Fruit fly (Drosophila melanogaster) whole organism, embryonic: ENCODE results near the gene CG11980.
A peak's percentile ranks its signal among the peaks of the same experiment; 100 is the strongest.

ENCODE experiments used
- Adf1 ChIP-seq: fragments of 200-800 bp; sonication (Bioruptor generic); IDR thresholded peaks from 2 replicates; pipeline ENCODE4 v1.3.6; 2022; ENCODE audit warnings: missing biosample characterization, missing genetic modification characterization
- Aef1 ChIP-seq: fragments of 200-800 bp; sonication (Bioruptor generic); IDR thresholded peaks from 3 replicates; pipeline ENCODE4 v1.3.6; 2022; ENCODE audit warnings: missing biosample characterization, missing genetic modification characterization
- Bdp1 ChIP-seq: fragments of 200-800 bp; sonication (Bioruptor generic); optimal IDR thresholded peaks from 3 replicates; lab custom pipeline; 2016; ENCODE audit warnings: missing biosample characterization, missing genetic modification characterization
- CG10267 ChIP-seq: fragments of 200-800 bp; sonication (Bioruptor generic); optimal IDR thresholded peaks from 2 replicates; lab custom pipeline; 2018; ENCODE audit warnings: missing biosample characterization, mild to moderate bottlenecking, missing genetic modification characterization, moderate library complexity
- CG11456 ChIP-seq: fragments of 200-800 bp; sonication (Bioruptor generic); IDR thresholded peaks from 3 replicates; pipeline ENCODE4 v1.3.6; 2022; ENCODE audit warnings: missing biosample characterization, missing genetic modification characterization
- CG12155 ChIP-seq: fragments of 200-800 bp; sonication (Bioruptor generic); optimal IDR thresholded peaks from 3 replicates; lab custom pipeline; 2016; ENCODE audit warnings: missing biosample characterization, missing genetic modification characterization
- CG12659 ChIP-seq: fragments of 200-800 bp; sonication (Bioruptor generic); optimal IDR thresholded peaks from 3 replicates; lab custom pipeline; 2017; ENCODE audit warnings: mild to moderate bottlenecking, missing biosample characterization, missing genetic modification reagents, missing genetic modification characterization
- CG14965 ChIP-seq: fragments of 200-800 bp; sonication (Bioruptor generic); optimal IDR thresholded peaks from 2 replicates; lab custom pipeline; 2016; ENCODE audit warnings: missing biosample characterization, missing genetic modification characterization, borderline replicate concordance
- CG18011 ChIP-seq: fragments of 200-800 bp; sonication (Bioruptor generic); optimal IDR thresholded peaks from 2 replicates; lab custom pipeline; 2017; ENCODE audit warnings: missing biosample characterization, missing genetic modification characterization, mild to moderate bottlenecking, moderate library complexity, missing genotype
- CG2120 ChIP-seq: fragments of 200-800 bp; sonication (Bioruptor generic); optimal IDR thresholded peaks from 3 replicates; lab custom pipeline; 2016; ENCODE audit warnings: missing biosample characterization, missing genetic modification characterization
- CG2712 ChIP-seq: fragments of 200-800 bp; optimal IDR thresholded peaks from 3 replicates; lab custom pipeline; 2019; ENCODE audit warnings: missing biosample characterization, mild to moderate bottlenecking, missing genetic modification characterization, moderate library complexity
- CG2889 ChIP-seq: fragments of 200-800 bp; sonication (Bioruptor generic); IDR thresholded peaks from 3 replicates; pipeline ENCODE4 v1.3.6; 2022; ENCODE audit warnings: missing biosample characterization, missing genetic modification characterization
- CG31365 ChIP-seq: fragments of 200-800 bp; sonication (Bioruptor generic); optimal IDR thresholded peaks from 2 replicates; lab custom pipeline; 2018; ENCODE audit warnings: missing biosample characterization, mild to moderate bottlenecking, missing genetic modification characterization
- CG3163 ChIP-seq: fragments of 200-800 bp; sonication (Bioruptor generic); optimal IDR thresholded peaks from 3 replicates; lab custom pipeline; 2016; ENCODE audit warnings: missing biosample characterization, missing genetic modification characterization
- CG33213 ChIP-seq: fragments of 200-800 bp; sonication (Bioruptor generic); optimal IDR thresholded peaks from 3 replicates; lab custom pipeline; 2016; ENCODE audit warnings: missing biosample characterization, missing genetic modification characterization
- CG34224 ChIP-seq: fragments of 200-800 bp; sonication (Bioruptor generic); IDR thresholded peaks from 3 replicates; pipeline ENCODE4 v1.3.6; 2022; ENCODE audit warnings: missing biosample characterization, missing genetic modification characterization; ENCODE audit not compliant: partially characterized antibody
- CG34376 ChIP-seq: fragments of 200-800 bp; sonication (Bioruptor generic); optimal IDR thresholded peaks from 2 replicates; lab custom pipeline; 2018; ENCODE audit warnings: missing biosample characterization, mild to moderate bottlenecking, missing genetic modification characterization
- CG4617 ChIP-seq: fragments of 200-800 bp; sonication (Bioruptor generic); optimal IDR thresholded peaks from 3 replicates; lab custom pipeline; 2016; ENCODE audit warnings: missing biosample characterization, missing genetic modification characterization, borderline replicate concordance
- CG4730 ChIP-seq: fragments of 200-800 bp; sonication (Bioruptor generic); IDR thresholded peaks from 2 replicates; pipeline ENCODE4 v1.3.6; 2022; ENCODE audit warnings: missing biosample characterization, missing genetic modification characterization
- CG6813 ChIP-seq: fragments of 200-800 bp; sonication (Bioruptor generic); optimal IDR thresholded peaks from 2 replicates; lab custom pipeline; 2017; ENCODE audit warnings: missing biosample characterization, missing genetic modification characterization, mild to moderate bottlenecking, moderate library complexity, missing genetic modification reagents
- CG8089 ChIP-seq: fragments of 200-800 bp; sonication (Bioruptor generic); optimal IDR thresholded peaks from 3 replicates; lab custom pipeline; 2016; ENCODE audit warnings: missing biosample characterization, missing genetic modification characterization
- CG8924 ChIP-seq: fragments of 200-800 bp; optimal IDR thresholded peaks from 3 replicates; lab custom pipeline; 2019; ENCODE audit warnings: missing biosample characterization, mild to moderate bottlenecking, missing genetic modification characterization, moderate library complexity
- CG9727 ChIP-seq: fragments of 200-800 bp; sonication (Bioruptor generic); optimal IDR thresholded peaks from 3 replicates; lab custom pipeline; 2017; ENCODE audit warnings: missing biosample characterization, mild to moderate bottlenecking, missing genetic modification characterization
- CTCF ChIP-seq: fragments of 200-800 bp; sonication (Bioruptor generic); optimal IDR thresholded peaks from 2 replicates; lab custom pipeline; 2017; ENCODE audit warnings: missing biosample characterization, mild to moderate bottlenecking, missing genetic modification characterization, moderate library complexity
- Chrac-16 ChIP-seq: fragments of 200-800 bp; sonication (Bioruptor generic); optimal IDR thresholded peaks from 3 replicates; lab custom pipeline; 2016; ENCODE audit warnings: missing biosample characterization, missing genetic modification characterization
- E2f2 ChIP-seq: fragments of 200-800 bp; sonication (Bioruptor generic); IDR thresholded peaks from 2 replicates; pipeline ENCODE4 v1.3.6; 2022; ENCODE audit warnings: missing biosample characterization, missing genetic modification characterization
- GATAe ChIP-seq: fragments of 200-800 bp; sonication (Bioruptor generic); conservative IDR thresholded peaks from 2 replicates; pipeline ENCODE4 v1.3.6; 2022; ENCODE audit warnings: missing biosample characterization, missing genetic modification characterization
- HLH4C ChIP-seq: fragments of 200-800 bp; sonication (Bioruptor generic); IDR thresholded peaks from 3 replicates; pipeline ENCODE4 v1.3.6; 2022; ENCODE audit warnings: missing biosample characterization, missing genetic modification characterization; ENCODE audit not compliant: partially characterized antibody
- Kr ChIP-seq: fragments of 200-800 bp; sonication (Bioruptor generic); optimal IDR thresholded peaks from 2 replicates; lab custom pipeline; 2017; ENCODE audit warnings: missing biosample characterization, mild to moderate bottlenecking, missing genetic modification characterization
- MBD-R2 ChIP-seq: fragments of 200-800 bp; sonication (Bioruptor generic); IDR thresholded peaks from 2 replicates; pipeline ENCODE4 v1.3.6; 2022; ENCODE audit warnings: missing biosample characterization, missing genetic modification characterization
- Meics ChIP-seq: fragments of 200-800 bp; sonication (Bioruptor generic); optimal IDR thresholded peaks from 2 replicates; lab custom pipeline; 2017; ENCODE audit warnings: missing biosample characterization, mild to moderate bottlenecking, missing genetic modification characterization
- Nf-YB ChIP-seq: fragments of 200-800 bp; sonication (Bioruptor generic); optimal IDR thresholded peaks from 3 replicates; lab custom pipeline; 2019; ENCODE audit warnings: missing biosample characterization, mild to moderate bottlenecking, missing genetic modification characterization, moderate library complexity
- Optix ChIP-seq: fragments of 200-800 bp; sonication (Bioruptor generic); IDR thresholded peaks from 3 replicates; pipeline ENCODE4 v1.3.6; 2022; ENCODE audit warnings: missing biosample characterization, missing genetic modification characterization
- Side ChIP-seq: fragments of 200-800 bp; sonication (Bioruptor generic); optimal IDR thresholded peaks from 2 replicates; lab custom pipeline; 2016; ENCODE audit warnings: missing biosample characterization, missing genetic modification characterization
- amos ChIP-seq: fragments of 200-800 bp; sonication (Bioruptor generic); IDR thresholded peaks from 2 replicates; pipeline ENCODE4 v1.3.6; 2022; ENCODE audit warnings: missing biosample characterization, missing genetic modification characterization; ENCODE audit not compliant: partially characterized antibody
- cg ChIP-seq: fragments of 200-800 bp; sonication (Bioruptor generic); optimal IDR thresholded peaks from 3 replicates; lab custom pipeline; 2019; ENCODE audit warnings: missing biosample characterization, mild to moderate bottlenecking, missing genetic modification characterization, moderate library complexity
- chinmo ChIP-seq: fragments of 200-800 bp; sonication (Bioruptor generic); IDR thresholded peaks from 4 replicates; pipeline ENCODE4 v1.3.6; 2022; ENCODE audit warnings: missing biosample characterization, missing genetic modification characterization; ENCODE audit not compliant: partially characterized antibody
- crol ChIP-seq: fragments of 200-800 bp; sonication (Bioruptor generic); IDR thresholded peaks from 2 replicates; pipeline ENCODE4 v1.3.6; 2022; ENCODE audit warnings: missing biosample characterization, missing genetic modification characterization
- crp ChIP-seq, 2 experiments: fragments of 200-800 bp; sonication (Bioruptor generic); optimal IDR thresholded peaks; 2 replicates in 1 of 2; 3 replicates in 1 of 2; lab custom pipeline; 2017; ENCODE audit warnings: missing biosample characterization in 2 of 2, missing genetic modification characterization in 2 of 2, mild to moderate bottlenecking in 1 of 2, moderate library complexity in 1 of 2
- danr ChIP-seq: fragments of 200-800 bp; sonication (Bioruptor generic); IDR thresholded peaks from 2 replicates; pipeline ENCODE4 v1.3.6; 2022; ENCODE audit warnings: missing biosample characterization, missing genetic modification characterization
- grau ChIP-seq: fragments of 200-800 bp; optimal IDR thresholded peaks from 3 replicates; lab custom pipeline; 2019; ENCODE audit warnings: missing biosample characterization, mild to moderate bottlenecking, missing genetic modification characterization, moderate library complexity
- ham ChIP-seq: fragments of 200-800 bp; sonication (Bioruptor generic); IDR thresholded peaks from 2 replicates; pipeline ENCODE4 v1.3.6; 2022; ENCODE audit warnings: missing biosample characterization, missing genetic modification characterization
- ind ChIP-seq: fragments of 200-800 bp; sonication (Bioruptor generic); optimal IDR thresholded peaks from 3 replicates; lab custom pipeline; 2016; ENCODE audit warnings: missing biosample characterization, missing genetic modification characterization
- jumu ChIP-seq: fragments of 200-800 bp; sonication (Bioruptor generic); optimal IDR thresholded peaks from 3 replicates; lab custom pipeline; 2016; ENCODE audit warnings: missing biosample characterization, missing genetic modification characterization
- mirr ChIP-seq: fragments of 200-800 bp; sonication (Bioruptor generic); optimal IDR thresholded peaks from 3 replicates; lab custom pipeline; 2018; ENCODE audit warnings: missing biosample characterization, mild to moderate bottlenecking, missing genetic modification characterization
- otp ChIP-seq: fragments of 200-800 bp; sonication (Bioruptor generic); IDR thresholded peaks from 3 replicates; pipeline ENCODE4, ENCODE4 v1.3.6; 2022; ENCODE audit warnings: missing biosample characterization, missing genetic modification characterization
- slp2 ChIP-seq: fragments of 200-800 bp; sonication (Bioruptor generic); optimal IDR thresholded peaks from 2 replicates; lab custom pipeline; 2016; ENCODE audit warnings: missing biosample characterization, missing genetic modification characterization
- so ChIP-seq: fragments of 200-800 bp; sonication (Bioruptor generic); IDR thresholded peaks from 3 replicates; pipeline ENCODE4 v1.3.6; 2022; ENCODE audit warnings: missing biosample characterization, missing genetic modification characterization
- stwl ChIP-seq: fragments of 200-800 bp; sonication (Bioruptor generic); optimal IDR thresholded peaks from 3 replicates; lab custom pipeline; 2018; ENCODE audit warnings: missing biosample characterization, mild to moderate bottlenecking, missing genetic modification characterization, moderate library complexity
- trem ChIP-seq: fragments of 200-800 bp; optimal IDR thresholded peaks from 3 replicates; lab custom pipeline; 2019; ENCODE audit warnings: missing biosample characterization, mild to moderate bottlenecking, missing genetic modification characterization, moderate library complexity
- zen ChIP-seq: fragments of 200-800 bp; sonication (Bioruptor generic); optimal IDR thresholded peaks from 3 replicates; lab custom pipeline; 2018; ENCODE audit warnings: missing biosample characterization, mild to moderate bottlenecking, missing genetic modification characterization, moderate library complexity

The CG11980 gene

DNA sequence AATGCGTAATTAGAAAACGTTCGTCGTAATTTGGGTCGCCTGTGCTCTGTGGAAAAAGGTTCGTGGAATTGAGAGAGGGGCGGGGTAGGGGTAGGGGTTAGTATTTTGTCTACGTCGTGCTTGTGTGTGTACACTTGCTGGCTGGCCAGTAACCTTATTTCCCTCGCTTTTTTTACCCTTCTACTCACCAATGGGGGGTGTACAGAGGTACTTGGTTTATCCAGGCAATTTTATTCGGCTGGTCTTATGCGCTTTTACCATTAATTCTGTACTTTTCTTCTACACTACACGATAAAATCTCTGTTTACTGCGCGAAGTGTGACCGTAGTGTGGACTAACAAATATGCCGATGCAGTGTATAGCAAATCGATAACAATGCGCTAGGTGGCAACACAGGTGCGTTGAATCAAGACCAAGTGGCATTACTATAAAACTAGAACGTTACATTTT is 15.9 kb downstream of the CG11980 start, which contains the start of gene tgo (continued):
- TF ChIP-seq Side (GFP tag; lab: Kevin White, UChicago) (no peak), Bdp1 (GFP tag; lab: Kevin White, UChicago) (no peak), cg (peak; percentile 72), chinmo (GFP tag; lab: Robert Waterston, UW) (0 out of 4 replicates have a peak, but pooled peaks have one; percentile 67), amos (peak; percentile 62), Chrac-16 (GFP tag; lab: Kevin White, UChicago) (no peak), CG9727 (GFP tag; lab: Kevin White, UChicago) (peak; percentile 9), CG34376 (GFP tag; lab: Kevin White, UChicago) (peak; percentile 62), trem (peak; percentile 73), crol (GFP tag; lab: Robert Waterston, UW) (peak; percentile 98), CG8924 (tag; lab: Kevin White, UChicago) (peak; percentile 29), CG18011 (GFP tag; lab: Kevin White, UChicago) (no peak), CG12155 (peak; percentile 3), stwl (peak; percentile 71), CG33213 (GFP tag; lab: Kevin White, UChicago) (peak; percentile 17), CG6813 (no peak), CG14965 (GFP tag; lab: Kevin White, UChicago) (no peak), CG2712 (peak; percentile 46), CG3163 (no peak), CG12659 (GFP tag; lab: Kevin White, UChicago) (peak; percentile 69), CTCF (GFP tag; lab: Kevin White, UChicago) (peak; percentile 42), Optix (GFP tag; lab: Robert Waterston, UW) (no peak), Nf-YB (peak; percentile 12), MBD-R2 (peak; percentile 48), GATAe (GFP tag; lab: Robert Waterston, UW) (no peak), otp (GFP tag; lab: Robert Waterston, UW) (no peak), ind (GFP tag; lab: Kevin White, UChicago) (no peak), CG8089 (GFP tag; lab: Kevin White, UChicago) (no peak), CG31365 (tag; lab: Kevin White, UChicago) (no peak), CG4730 (GFP tag; lab: Robert Waterston, UW) (no peak), Aef1 (GFP tag; lab: Robert Waterston, UW) (no peak), grau (tag; lab: Kevin White, UChicago) (peak; percentile 36), slp2 (GFP tag; lab: Kevin White, UChicago) (no peak), ham (GFP tag; lab: Robert Waterston, UW) (no peak), zen (tag; lab: Kevin White, UChicago) (no peak), Meics (GFP tag; lab: Kevin White, UChicago) (no peak), Kr (GFP tag; lab: Kevin White, UChicago) (no peak), CG34224 (peak; percentile 74), CG2889 (no peak), so (GFP tag; lab: Robert Waterston, UW) (no peak), HLH4C (peak; percentile 46), CG2120 (GFP tag; lab: Kevin White, UChicago) (peak; percentile 4), CG10267 (tag; lab: Kevin White, UChicago) (peak; percentile 61), CG11456 (GFP tag; lab: Robert Waterston, UW) (no peak), danr (GFP tag; lab: Robert Waterston, UW) (no peak), CG4617 (GFP tag; lab: Kevin White, UChicago) (peak; percentile 97), crp (GFP tag; optimal IDR thresholded peaks at IDR 0.05; lab: Kevin White, UChicago) (no peak), E2f2 (GFP tag; lab: Robert Waterston, UW) (peak; percentile 64), jumu (GFP tag; lab: Kevin White, UChicago) (no peak), mirr (GFP tag; lab: Kevin White, UChicago) (peak; percentile 25), Adf1 (GFP tag; lab: Robert Waterston, UW) (peak; percentile 24; the same call in 1 of the 2 replicates)
